Worm (Caenorhabditis elegans) whole organism, young adult: Measurements from ENCODE around the gene fbxc-48.
A peak's percentile ranks its signal among the peaks of the same experiment; 100 is the strongest.

Experiments used
- B0019.2 ChIP-seq: fragments of 200-800 bp; sonication (Bioruptor generic); conservative IDR thresholded peaks from 2 replicates; pipeline ENCODE4 v1.3.6; 2022; ENCODE audit warnings: missing genetic modification reagents, missing genetic modification characterization, missing compliant biosample characterization
- B0035.1 ChIP-seq: sonication (generic microtip); optimal IDR thresholded peaks from 2 replicates; lab custom pipeline; 2016; ENCODE audit warnings: missing genetic modification characterization, mild to moderate bottlenecking, missing compliant biosample characterization, missing genotype, missing genetic modification reagents
- B0336.3 ChIP-seq: fragments of 200-800 bp; sonication (Bioruptor generic); IDR thresholded peaks from 2 replicates; pipeline ENCODE4 v1.3.6; 2022; ENCODE audit warnings: missing genetic modification characterization, missing compliant biosample characterization
- C17E4.6 ChIP-seq: fragments of 200-800 bp; sonication (Bioruptor generic); IDR thresholded peaks from 2 replicates; pipeline ENCODE4 v1.3.6; 2022; ENCODE audit warnings: missing genetic modification reagents, missing genetic modification characterization, missing compliant biosample characterization
- F23B12.7 ChIP-seq: sonication (generic microtip); optimal IDR thresholded peaks from 2 replicates; lab custom pipeline; 2017; ENCODE audit warnings: missing genetic modification characterization, mild to moderate bottlenecking, missing compliant biosample characterization, antibody characterized with exemption, moderate library complexity; ENCODE audit not compliant: insufficient read depth
- F33H1.4 ChIP-seq: fragments of 200-800 bp; sonication (Bioruptor generic); IDR thresholded peaks from 2 replicates; pipeline ENCODE4 v1.3.6; 2022; ENCODE audit warnings: missing genetic modification reagents, missing genetic modification characterization, missing compliant biosample characterization
- F39B2.1 ChIP-seq: fragments of 200-800 bp; sonication (Bioruptor generic); IDR thresholded peaks from 2 replicates; pipeline ENCODE4 v1.3.6; 2022; ENCODE audit warnings: missing genetic modification reagents, missing genetic modification characterization, missing compliant biosample characterization
- F52B5.7 ChIP-seq: sonication (generic microtip); optimal IDR thresholded peaks from 2 replicates; lab custom pipeline; 2016; ENCODE audit warnings: mild to moderate bottlenecking, missing genetic modification characterization, missing compliant biosample characterization
- T07F8.4 ChIP-seq: sonication (generic microtip); optimal IDR thresholded peaks from 2 replicates; lab custom pipeline; 2016; ENCODE audit warnings: mild to moderate bottlenecking, missing genetic modification characterization, moderate library complexity, missing compliant biosample characterization
- Y67H2A.10 ChIP-seq: fragments of 200-800 bp; sonication (Bioruptor generic); conservative IDR thresholded peaks from 2 replicates; pipeline ENCODE4 v1.3.6; 2022; ENCODE audit warnings: missing genetic modification reagents, missing genetic modification characterization, missing compliant biosample characterization
- Y79H2A.3 ChIP-seq: fragments of 200-800 bp; sonication (Bioruptor generic); conservative IDR thresholded peaks from 2 replicates; pipeline ENCODE4 v1.3.6; 2022; ENCODE audit warnings: missing genetic modification reagents, missing genetic modification characterization, missing compliant biosample characterization
- athp-1 ChIP-seq: sonication (generic microtip); optimal IDR thresholded peaks from 2 replicates; lab custom pipeline; 2017; ENCODE audit warnings: mild to moderate bottlenecking, missing genetic modification characterization, missing compliant biosample characterization
- attf-3 ChIP-seq: fragments of 200-800 bp; sonication (Bioruptor generic); conservative IDR thresholded peaks from 2 replicates; pipeline ENCODE4 v1.3.6; 2022; ENCODE audit warnings: missing genetic modification reagents, missing genetic modification characterization, missing compliant biosample characterization
- ccch-3 ChIP-seq: fragments of 200-800 bp; sonication (Bioruptor generic); optimal IDR thresholded peaks from 2 replicates; lab custom pipeline; 2018; ENCODE audit warnings: mild to moderate bottlenecking, missing genetic modification characterization, missing compliant biosample characterization
- ceh-79 ChIP-seq: sonication (generic microtip); optimal IDR thresholded peaks from 2 replicates; lab custom pipeline; 2017; ENCODE audit warnings: mild to moderate bottlenecking, missing genetic modification characterization, missing compliant biosample characterization
- ceh-91 ChIP-seq: fragments of 200-800 bp; sonication (Bioruptor generic); IDR thresholded peaks from 2 replicates; pipeline ENCODE4 v1.3.6; 2022; ENCODE audit warnings: missing genetic modification reagents, missing genetic modification characterization, missing compliant biosample characterization
- ekl-4 ChIP-seq: fragments of 200-800 bp; sonication (Bioruptor generic); IDR thresholded peaks from 2 replicates; pipeline ENCODE4 v1.3.6; 2022; ENCODE audit warnings: missing genetic modification reagents, missing genetic modification characterization, missing compliant biosample characterization
- ets-4 ChIP-seq: fragments of 200-800 bp; sonication (Bioruptor generic); optimal IDR thresholded peaks from 2 replicates; lab custom pipeline; 2018; ENCODE audit warnings: mild to moderate bottlenecking, missing genetic modification characterization, missing compliant biosample characterization
- hmg-1.2 ChIP-seq: fragments of 200-800 bp; sonication (Bioruptor generic); IDR thresholded peaks from 2 replicates; pipeline ENCODE4 v1.3.6; 2022; ENCODE audit warnings: missing genetic modification reagents, missing genetic modification characterization, missing compliant biosample characterization
- hmg-20 ChIP-seq: fragments of 200-800 bp; sonication (Bioruptor generic); IDR thresholded peaks from 2 replicates; pipeline ENCODE4 v1.3.6; 2022; ENCODE audit warnings: missing genetic modification reagents, missing genetic modification characterization, missing compliant biosample characterization
- lin-54 ChIP-seq: fragments of 200-800 bp; sonication (Bioruptor generic); optimal IDR thresholded peaks from 2 replicates; lab custom pipeline; 2018; ENCODE audit warnings: mild to moderate bottlenecking, missing genetic modification characterization, missing compliant biosample characterization
- lsl-1 ChIP-seq: fragments of 200-800 bp; sonication (Bioruptor generic); optimal IDR thresholded peaks from 2 replicates; lab custom pipeline; 2018; ENCODE audit warnings: mild to moderate bottlenecking, missing genetic modification characterization, moderate library complexity, missing compliant biosample characterization
- lsy-27 ChIP-seq: sonication (generic microtip); optimal IDR thresholded peaks from 2 replicates; lab custom pipeline; 2017; ENCODE audit warnings: missing genetic modification characterization, mild to moderate bottlenecking, missing compliant biosample characterization, antibody characterized with exemption, missing genotype, borderline replicate concordance; ENCODE audit not compliant: insufficient read depth
- mcd-1 ChIP-seq: fragments of 200-800 bp; sonication (Bioruptor generic); IDR thresholded peaks from 2 replicates; pipeline ENCODE4 v1.3.6; 2022; ENCODE audit warnings: missing genetic modification reagents, missing genetic modification characterization, missing compliant biosample characterization
- mxl-1 ChIP-seq: sonication (generic microtip); optimal IDR thresholded peaks from 2 replicates; lab custom pipeline; 2016; ENCODE audit warnings: missing genetic modification characterization, missing compliant biosample characterization
- nhr-120 ChIP-seq: fragments of 200-800 bp; sonication (Bioruptor generic); IDR thresholded peaks from 2 replicates; pipeline ENCODE4 v1.3.6; 2022; ENCODE audit warnings: missing genetic modification characterization, missing compliant biosample characterization
- nhr-80 ChIP-seq: sonication (generic microtip); optimal IDR thresholded peaks from 2 replicates; lab custom pipeline; 2016; ENCODE audit warnings: missing genetic modification characterization, missing compliant biosample characterization
- pbrm-1 ChIP-seq: fragments of 200-800 bp; sonication (Bioruptor generic); IDR thresholded peaks from 2 replicates; pipeline ENCODE4 v1.3.6; 2022; ENCODE audit warnings: missing genetic modification reagents, missing genetic modification characterization, missing compliant biosample characterization
- rcor-1 ChIP-seq: fragments of 200-800 bp; sonication (Bioruptor generic); IDR thresholded peaks from 2 replicates; pipeline ENCODE4 v1.3.6; 2022; ENCODE audit warnings: missing genetic modification reagents, missing genetic modification characterization, missing compliant biosample characterization
- sea-2 ChIP-seq: fragments of 200-800 bp; sonication (Bioruptor generic); IDR thresholded peaks from 2 replicates; pipeline ENCODE4 v1.3.6; 2022; ENCODE audit warnings: missing genetic modification characterization, missing compliant biosample characterization
- snpc-1.1 ChIP-seq: sonication (generic microtip); optimal IDR thresholded peaks from 2 replicates; lab custom pipeline; 2017; ENCODE audit warnings: missing genetic modification characterization, mild to moderate bottlenecking, missing compliant biosample characterization, antibody characterized with exemption, moderate library complexity, missing genotype, missing genetic modification reagents; ENCODE audit not compliant: insufficient read depth
- snpc-3.4 ChIP-seq: sonication (generic microtip); optimal IDR thresholded peaks from 2 replicates; lab custom pipeline; 2017; ENCODE audit warnings: missing genetic modification characterization, mild to moderate bottlenecking, missing compliant biosample characterization, antibody characterized with exemption, moderate library complexity, missing genotype, missing genetic modification reagents
- snpc-4 ChIP-seq, 5 experiments: fragments of 150-350 bp in 1 of 5; sonication (generic microtip) in 4 of 5; optimal IDR thresholded peaks; 2 replicates each; lab custom pipeline; 2014 to 2018; ENCODE audit warnings: missing genetic modification characterization in 5 of 5, missing biosample characterization in 3 of 5, antibody characterized with exemption in 2 of 5, mild to moderate bottlenecking in 2 of 5, missing compliant biosample characterization in 2 of 5, missing genotype in 2 of 5, moderate library complexity in 2 of 5, missing genetic modification reagents in 1 of 5
- sptf-2 ChIP-seq: fragments of 200-800 bp; sonication (Bioruptor generic); optimal IDR thresholded peaks from 2 replicates; lab custom pipeline; 2018; ENCODE audit warnings: mild to moderate bottlenecking, missing genetic modification characterization, missing compliant biosample characterization
- tbp1 ChIP-seq: fragments of 200-800 bp; sonication (Bioruptor generic); optimal IDR thresholded peaks from 2 replicates; lab custom pipeline; 2018; ENCODE audit warnings: mild to moderate bottlenecking, missing genetic modification characterization, missing compliant biosample characterization
- zfh-2 ChIP-seq: fragments of 200-800 bp; sonication (Bioruptor generic); conservative IDR thresholded peaks from 2 replicates; pipeline ENCODE4 v1.3.6; 2022; ENCODE audit warnings: missing genetic modification reagents, missing genetic modification characterization, missing compliant biosample characterization
- ztf-18 ChIP-seq: sonication (generic microtip); optimal IDR thresholded peaks from 2 replicates; lab custom pipeline; 2016; ENCODE audit warnings: missing genotype, mild to moderate bottlenecking, missing genetic modification characterization, missing compliant biosample characterization

fbxc-48 gene

DNA sequence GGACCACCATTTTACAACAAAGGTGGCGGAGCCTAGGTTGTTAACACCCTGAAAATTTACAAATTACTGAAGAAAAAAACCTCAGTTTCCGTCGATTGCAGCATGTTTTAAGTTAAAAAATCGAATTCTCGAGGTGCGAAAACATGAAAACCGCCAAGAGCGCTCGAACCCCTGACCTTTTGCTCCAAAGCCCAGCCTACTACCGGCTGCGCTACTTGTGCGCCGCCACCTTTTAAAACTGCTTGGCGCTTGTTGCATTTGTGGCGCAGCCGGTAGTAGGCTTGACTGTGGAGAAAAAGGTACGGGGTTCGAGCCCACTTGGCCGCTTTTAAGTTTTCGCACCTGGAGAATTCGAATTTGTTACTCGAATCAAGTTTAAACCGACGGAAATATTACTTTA, 9.4 kb upstream of the fbxc-48 start, which contains the start of gene snt-6:
Gene snt-6, minus strand, starts transcription at position 58 of the 400 bp plus-strand sequence.
- TF ChIP-seq mcd-1 (no peak), snpc-1.1 (tag; lab: Kevin White, UChicago) (no peak), ceh-91 (GFP tag; lab: Robert Waterston, UW) (no peak), tbp1 (GFP tag; lab: Kevin White, UChicago) (peak; percentile 19), F52B5.7 (tag; lab: Kevin White, UChicago) (no peak), ceh-79 (tag; lab: Kevin White, UChicago) (no peak), F23B12.7 (tag; lab: Kevin White, UChicago) (no peak), sptf-2 (GFP tag; lab: Kevin White, UChicago) (no peak), pbrm-1 (GFP tag; lab: Robert Waterston, UW) (peak; percentile 51; the same call in 1 of the 2 replicates), ets-4 (GFP tag; lab: Kevin White, UChicago) (no peak), zfh-2 (peak; percentile 52)

DNA sequence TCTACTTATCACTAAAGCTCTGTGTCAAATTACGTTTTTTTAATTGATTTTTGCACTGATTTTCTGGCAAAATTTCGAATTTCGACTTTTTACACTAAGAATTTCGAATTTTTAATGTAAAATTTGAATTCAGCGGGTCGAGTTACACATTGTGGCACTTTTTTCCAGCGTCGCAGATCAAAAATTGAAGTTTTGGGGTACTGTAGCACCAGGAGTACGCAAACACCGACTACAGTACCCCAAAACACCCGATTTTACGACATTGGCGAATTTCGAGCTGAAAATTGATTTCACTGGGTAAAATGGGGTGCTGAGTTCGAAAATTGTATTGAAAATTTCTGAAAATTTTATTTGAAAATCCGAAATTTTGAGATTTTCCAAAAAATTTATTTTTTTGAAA, 8.3 kb downstream of the fbxc-48 start:
- TF ChIP-seq Y67H2A.10 (GFP tag; lab: Robert Waterston, UW) = no peak
- TF ChIP-seq tbp1 (GFP tag; lab: Kevin White, UChicago) = no peak
- peak; percentile 18 for TF ChIP-seq athp-1 (tag; lab: Kevin White, UChicago)
- TF ChIP-seq ccch-3 (GFP tag; lab: Kevin White, UChicago) = no peak
- peak; percentile 55 for TF ChIP-seq lsl-1
- TF ChIP-seq T07F8.4 (tag; lab: Kevin White, UChicago) = no peak
- TF ChIP-seq lin-54 (GFP tag; lab: Kevin White, UChicago) = no peak
- TF ChIP-seq sea-2 (GFP tag; lab: Robert Waterston, UW) = no peak
- 0 out of 2 replicates have a peak, but pooled peaks have one; percentile 9 for TF ChIP-seq F33H1.4 (GFP tag; lab: Robert Waterston, UW)

DNA sequence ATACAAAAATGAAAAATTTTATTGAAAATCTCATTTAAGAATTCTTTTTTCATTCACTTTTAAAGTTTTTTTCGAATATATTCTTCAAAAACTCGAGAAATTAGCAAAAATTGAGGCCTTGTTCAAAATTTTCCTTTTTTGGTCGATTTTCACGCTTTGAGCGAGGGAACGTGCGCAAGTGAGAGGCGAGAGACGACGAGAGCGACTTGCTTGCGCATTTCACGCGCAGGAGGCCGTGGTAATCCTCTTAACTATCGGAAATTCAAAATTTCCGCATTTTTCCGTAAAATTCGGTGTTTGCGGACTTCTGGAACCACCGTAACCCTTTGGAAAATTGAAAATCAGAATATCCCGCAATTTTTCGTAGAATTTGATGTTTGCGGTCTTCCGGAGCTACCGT, 10.8 kb downstream of the fbxc-48 start:
- TF ChIP-seq hmg-1.2 (peak; percentile 78), mcd-1 (peak; percentile 53), sptf-2 (GFP tag; lab: Kevin White, UChicago) (no peak), ztf-18 (peak; percentile 32)
- TF ChIP-seq, all 124 proteins: peak for 3

DNA sequence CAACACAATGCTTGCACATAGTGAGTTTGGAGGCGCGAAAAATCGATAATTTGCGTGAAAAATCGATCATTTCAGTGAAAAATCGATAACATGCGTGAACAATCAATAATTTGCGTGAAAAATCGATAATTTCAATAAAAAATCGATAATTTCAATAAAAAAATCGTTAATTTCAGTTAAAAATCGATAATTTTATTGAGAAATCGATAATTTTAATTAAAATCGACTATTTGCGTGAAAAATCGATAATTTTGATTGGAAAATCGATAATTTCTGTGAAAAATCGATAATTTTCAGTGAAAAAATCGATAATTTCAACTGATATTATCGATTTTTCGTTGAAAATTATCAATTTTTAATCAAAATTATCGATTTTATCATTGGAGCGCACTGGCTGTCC, 16.7 kb downstream of the fbxc-48 start:
- TF ChIP-seq nhr-80 (no peak), B0336.3 (GFP tag; lab: Robert Waterston, UW) (0 out of 2 replicates have a peak, but pooled peaks have one; percentile 12), C17E4.6 (no peak)

DNA sequence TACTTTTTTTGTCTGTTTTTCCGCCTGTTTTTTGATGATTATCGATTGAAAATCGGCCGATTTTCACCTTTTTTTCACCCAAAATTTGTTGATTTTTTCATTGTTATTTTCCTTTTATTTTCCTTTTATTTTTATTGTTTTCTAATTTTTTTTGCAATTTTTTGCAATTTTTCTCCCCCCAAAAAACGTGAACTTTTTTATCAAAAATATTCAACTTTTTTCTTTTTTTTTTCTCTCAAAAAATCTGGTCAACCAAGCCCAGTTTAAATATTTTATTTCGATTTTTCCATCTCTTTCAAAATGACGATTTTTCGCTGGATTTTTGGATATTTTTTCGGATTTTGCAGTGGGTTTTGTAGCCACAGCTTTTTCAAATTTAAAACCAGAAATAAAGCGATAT, 17.2 kb downstream of the fbxc-48 start, which contains the start of gene rfip-2:
Gene rfip-2, plus strand, starts transcription at position 301 of the 400 bp plus-strand sequence.
- no peak for TF ChIP-seq rcor-1 (GFP tag; lab: Robert Waterston, UW)
- no peak for TF ChIP-seq nhr-120
- no peak for TF ChIP-seq hmg-20 (GFP tag; lab: Robert Waterston, UW)
- no peak for TF ChIP-seq B0019.2 (GFP tag; lab: Robert Waterston, UW)
- TF ChIP-seq B0035.1 = no peak
- no peak for TF ChIP-seq lsy-27
- TF ChIP-seq snpc-1.1 (tag; lab: Kevin White, UChicago) = no peak
- TF ChIP-seq snpc-4 (GFP tag; optimal IDR thresholded peaks at IDR 0.05; lab: Kevin White, UChicago) = no peak
- TF ChIP-seq snpc-4 (tag; optimal IDR thresholded peaks at IDR 0.05; lab: Kevin White, UChicago) = no peak
- TF ChIP-seq lin-54 (GFP tag; lab: Kevin White, UChicago) = no peak
- TF ChIP-seq Y79H2A.3 (GFP tag; lab: Robert Waterston, UW) = no peak
- TF ChIP-seq F39B2.1 (GFP tag; lab: Robert Waterston, UW) = no peak
- TF ChIP-seq attf-3 (GFP tag; lab: Robert Waterston, UW) = no peak
- no peak for TF ChIP-seq snpc-3.4 (tag; lab: Kevin White, UChicago)
- TF ChIP-seq ekl-4 (GFP tag; lab: Robert Waterston, UW) = no peak
- no peak for TF ChIP-seq mxl-1 (tag; lab: Kevin White, UChicago)
- TF ChIP-seq ets-4 (GFP tag; lab: Kevin White, UChicago) = no peak
